Fruit fly (Drosophila melanogaster) whole organism, embryonic: ENCODE results near the gene CG5808.

Experiments
- Abd-B ChIP-seq: fragments of 200-800 bp; sonication (Bioruptor generic); optimal IDR thresholded peaks from 2 replicates; lab custom pipeline; 2018; ENCODE audit warnings: missing biosample characterization, mild to moderate bottlenecking, missing genetic modification characterization, moderate library complexity
- CG10565 ChIP-seq: fragments of 200-800 bp; sonication (Bioruptor generic); optimal IDR thresholded peaks from 3 replicates; lab custom pipeline; 2016; ENCODE audit warnings: missing biosample characterization, mild to moderate bottlenecking, missing genetic modification characterization
- CG11560 ChIP-seq: fragments of 200-800 bp; sonication (Bioruptor generic); IDR thresholded peaks from 3 replicates; pipeline ENCODE4 v1.3.6; 2022; ENCODE audit warnings: missing biosample characterization, missing genetic modification characterization
- CG12391 ChIP-seq: fragments of 200-800 bp; sonication (Bioruptor generic); optimal IDR thresholded peaks from 3 replicates; lab custom pipeline; 2018; ENCODE audit warnings: missing biosample characterization, mild to moderate bottlenecking, missing genetic modification characterization, moderate library complexity
- CG2202 ChIP-seq: fragments of 200-800 bp; sonication (Bioruptor generic); optimal IDR thresholded peaks from 2 replicates; lab custom pipeline; 2018; ENCODE audit warnings: missing biosample characterization, mild to moderate bottlenecking, missing genetic modification characterization
- CG3163 ChIP-seq: fragments of 200-800 bp; sonication (Bioruptor generic); optimal IDR thresholded peaks from 3 replicates; lab custom pipeline; 2016; ENCODE audit warnings: missing biosample characterization, missing genetic modification characterization
- CG32532 ChIP-seq: fragments of 200-800 bp; sonication (Bioruptor generic); IDR thresholded peaks from 2 replicates; pipeline ENCODE4 v1.3.6; 2022; ENCODE audit warnings: missing biosample characterization, missing genetic modification characterization
- CG34376 ChIP-seq: fragments of 200-800 bp; sonication (Bioruptor generic); optimal IDR thresholded peaks from 2 replicates; lab custom pipeline; 2018; ENCODE audit warnings: missing biosample characterization, mild to moderate bottlenecking, missing genetic modification characterization
- CG4282 ChIP-seq: fragments of 200-800 bp; sonication (Bioruptor generic); optimal IDR thresholded peaks from 2 replicates; lab custom pipeline; 2016; ENCODE audit warnings: missing biosample characterization, missing genetic modification characterization
- CG6765 ChIP-seq: fragments of 200-800 bp; sonication (Bioruptor generic); optimal IDR thresholded peaks from 3 replicates; lab custom pipeline; 2017; ENCODE audit warnings: missing biosample characterization, mild to moderate bottlenecking, missing genetic modification characterization
- Dek ChIP-seq: fragments of 200-800 bp; sonication (Bioruptor generic); optimal IDR thresholded peaks from 3 replicates; lab custom pipeline; 2019; ENCODE audit warnings: missing biosample characterization, mild to moderate bottlenecking, missing genetic modification characterization, moderate library complexity
- Dip2 ChIP-seq: fragments of 200-800 bp; sonication (Bioruptor generic); IDR thresholded peaks from 2 replicates; pipeline ENCODE4 v1.3.6; 2022; ENCODE audit warnings: missing biosample characterization, missing genetic modification characterization
- E2f1 ChIP-seq: fragments of 200-800 bp; sonication (Bioruptor generic); IDR thresholded peaks from 2 replicates; pipeline ENCODE4 v1.3.6; 2022; ENCODE audit warnings: missing biosample characterization, missing genetic modification characterization
- Eip74EF ChIP-seq, 2 experiments: fragments of 200-800 bp in 1 of 2; fragments of >200 bp in 1 of 2; sonication (Bioruptor generic) in 1 of 2; optimal IDR thresholded peaks; 2 replicates each; lab custom pipeline; 2017 to 2019; ENCODE audit warnings: missing biosample characterization in 2 of 2, missing genetic modification characterization in 2 of 2, mild to moderate bottlenecking in 1 of 2, moderate library complexity in 1 of 2
- Fer1 ChIP-seq: fragments of 200-800 bp; sonication (Bioruptor generic); optimal IDR thresholded peaks from 2 replicates; lab custom pipeline; 2017; ENCODE audit warnings: missing biosample characterization, mild to moderate bottlenecking, missing genetic modification characterization
- HLH4C ChIP-seq: fragments of 200-800 bp; sonication (Bioruptor generic); IDR thresholded peaks from 3 replicates; pipeline ENCODE4 v1.3.6; 2022; ENCODE audit warnings: missing biosample characterization, missing genetic modification characterization; ENCODE audit not compliant: partially characterized antibody
- HmgZ ChIP-seq: fragments of 200-800 bp; sonication (Bioruptor generic); optimal IDR thresholded peaks from 2 replicates; lab custom pipeline; 2018; ENCODE audit warnings: missing biosample characterization, mild to moderate bottlenecking, missing genetic modification characterization
- Hr51 ChIP-seq, 2 experiments: fragments of 200-800 bp; sonication (Bioruptor generic); optimal IDR thresholded peaks; 2 replicates in 1 of 2; 3 replicates in 1 of 2; lab custom pipeline; 2016 to 2018; ENCODE audit warnings: missing biosample characterization in 2 of 2, missing genetic modification characterization in 2 of 2, mild to moderate bottlenecking in 1 of 2, moderate library complexity in 1 of 2
- Hsf ChIP-seq: fragments of 200-800 bp; sonication (Bioruptor generic); optimal IDR thresholded peaks from 3 replicates; lab custom pipeline; 2016; ENCODE audit warnings: missing biosample characterization, missing genetic modification characterization
- MBD-R2 ChIP-seq: fragments of 200-800 bp; sonication (Bioruptor generic); IDR thresholded peaks from 2 replicates; pipeline ENCODE4 v1.3.6; 2022; ENCODE audit warnings: missing biosample characterization, missing genetic modification characterization
- Mad ChIP-seq: fragments of 200-800 bp; sonication (Bioruptor generic); optimal IDR thresholded peaks from 2 replicates; lab custom pipeline; 2016; ENCODE audit warnings: missing biosample characterization, missing genetic modification characterization
- Med ChIP-seq: fragments of 200-800 bp; sonication (Bioruptor generic); peaks from one replicate; lab custom pipeline; 2016; ENCODE audit warnings: missing biosample characterization, missing genetic modification characterization, mild to moderate bottlenecking, inconsistent platforms, moderate library complexity
- NC2β ChIP-seq: fragments of 200-800 bp; sonication (Bioruptor generic); optimal IDR thresholded peaks from 2 replicates; lab custom pipeline; 2016; ENCODE audit warnings: missing biosample characterization, missing genetic modification characterization
- Ravus ChIP-seq: fragments of 200-800 bp; sonication (Bioruptor generic); IDR thresholded peaks from 2 replicates; pipeline ENCODE4 v1.3.6; 2022; ENCODE audit warnings: missing biosample characterization, missing genetic modification characterization
- Sry-β ChIP-seq: fragments of 200-800 bp; sonication (Bioruptor generic); optimal IDR thresholded peaks from 2 replicates; lab custom pipeline; 2018; ENCODE audit warnings: missing biosample characterization, mild to moderate bottlenecking, missing genetic modification characterization, moderate library complexity
- Stat92E ChIP-seq, 3 experiments: fragments of >200 bp in 2 of 3; fragments of 200-800 bp in 1 of 3; sonication (Bioruptor generic) in 1 of 3; optimal IDR thresholded peaks; 2 replicates each; lab custom pipeline; 2017 to 2019; ENCODE audit warnings: missing biosample characterization in 3 of 3, missing genetic modification characterization in 3 of 3, mild to moderate bottlenecking in 1 of 3, moderate library complexity in 1 of 3
- ab ChIP-seq: fragments of 200-800 bp; sonication (Bioruptor generic); optimal IDR thresholded peaks from 2 replicates; lab custom pipeline; 2016; ENCODE audit warnings: missing biosample characterization, missing genetic modification characterization
- abd-A ChIP-seq: fragments of 200-800 bp; sonication (Bioruptor generic); optimal IDR thresholded peaks from 3 replicates; lab custom pipeline; 2019; ENCODE audit warnings: missing biosample characterization, mild to moderate bottlenecking, missing genetic modification characterization, moderate library complexity
- ac ChIP-seq: fragments of 200-800 bp; sonication (Bioruptor generic); optimal IDR thresholded peaks from 3 replicates; lab custom pipeline; 2017; ENCODE audit warnings: missing biosample characterization, mild to moderate bottlenecking, missing genetic modification characterization
- corto ChIP-seq: fragments of 200-800 bp; sonication (Bioruptor generic); optimal IDR thresholded peaks from 2 replicates; lab custom pipeline; 2016; ENCODE audit warnings: missing biosample characterization, mild to moderate bottlenecking, missing genetic modification characterization, moderate library complexity
- cwo ChIP-seq: fragments of 200-800 bp; sonication (Bioruptor generic); optimal IDR thresholded peaks from 3 replicates; lab custom pipeline; 2017; ENCODE audit warnings: missing biosample characterization, missing genetic modification characterization, mild to moderate bottlenecking, moderate library complexity, missing genetic modification reagents
- dm ChIP-seq: fragments of 200-800 bp; sonication (Bioruptor generic); optimal IDR thresholded peaks from 3 replicates; lab custom pipeline; 2016; ENCODE audit warnings: missing biosample characterization, missing genetic modification characterization
- dmrt11E ChIP-seq: fragments of 200-800 bp; sonication (Bioruptor generic); optimal IDR thresholded peaks from 3 replicates; lab custom pipeline; 2018; ENCODE audit warnings: missing biosample characterization, mild to moderate bottlenecking, missing genetic modification characterization, moderate library complexity
- ems ChIP-seq: fragments of 200-800 bp; sonication (Bioruptor generic); optimal IDR thresholded peaks from 3 replicates; lab custom pipeline; 2016; ENCODE audit warnings: missing biosample characterization, missing genetic modification characterization
- exex ChIP-seq: fragments of 200-800 bp; sonication (Bioruptor generic); optimal IDR thresholded peaks from 4 replicates; lab custom pipeline; 2018; ENCODE audit warnings: missing biosample characterization, mild to moderate bottlenecking, missing genetic modification characterization, moderate library complexity
- fd96Cb ChIP-seq: fragments of 200-800 bp; sonication (Bioruptor generic); optimal IDR thresholded peaks from 2 replicates; lab custom pipeline; 2018; ENCODE audit warnings: missing biosample characterization, mild to moderate bottlenecking, missing genetic modification characterization, moderate library complexity
- grau ChIP-seq: fragments of 200-800 bp; optimal IDR thresholded peaks from 3 replicates; lab custom pipeline; 2019; ENCODE audit warnings: missing biosample characterization, mild to moderate bottlenecking, missing genetic modification characterization, moderate library complexity
- jumu ChIP-seq: fragments of 200-800 bp; sonication (Bioruptor generic); optimal IDR thresholded peaks from 3 replicates; lab custom pipeline; 2016; ENCODE audit warnings: missing biosample characterization, missing genetic modification characterization
- lbe ChIP-seq: fragments of 200-800 bp; sonication (Bioruptor generic); optimal IDR thresholded peaks from 2 replicates; lab custom pipeline; 2016; ENCODE audit warnings: missing biosample characterization, mild to moderate bottlenecking, missing genetic modification characterization
- oc ChIP-seq: fragments of 200-800 bp; sonication (Bioruptor generic); optimal IDR thresholded peaks from 2 replicates; lab custom pipeline; 2018; ENCODE audit warnings: missing biosample characterization, mild to moderate bottlenecking, missing genetic modification characterization, moderate library complexity
- phol ChIP-seq: fragments of 200-800 bp; sonication (Bioruptor generic); optimal IDR thresholded peaks from 3 replicates; lab custom pipeline; 2018; ENCODE audit warnings: missing biosample characterization, mild to moderate bottlenecking, missing genetic modification characterization, moderate library complexity
- pum ChIP-seq: fragments of 200-800 bp; sonication (Bioruptor generic); optimal IDR thresholded peaks from 2 replicates; lab custom pipeline; 2016; ENCODE audit warnings: missing biosample characterization, missing genetic modification characterization
- sc ChIP-seq, 3 experiments: fragments of >200 bp in 2 of 3; fragments of 200-800 bp in 1 of 3; sonication (Bioruptor generic) in 1 of 3; optimal IDR thresholded peaks; 2 replicates in 2 of 3; 3 replicates in 1 of 3; lab custom pipeline; 2017; ENCODE audit warnings: mild to moderate bottlenecking in 1 of 3, missing biosample characterization in 1 of 3, missing genetic modification characterization in 1 of 3, missing genetic modification reagents in 1 of 3
- sens ChIP-seq: fragments of 200-800 bp; sonication (Bioruptor generic); peaks from one replicate; lab custom pipeline; 2016; ENCODE audit warnings: missing biosample characterization, missing genetic modification characterization
- seq ChIP-seq: fragments of 200-800 bp; sonication (Bioruptor generic); IDR thresholded peaks from 2 replicates; pipeline ENCODE4 v1.3.6; 2022; ENCODE audit warnings: missing biosample characterization, missing genetic modification characterization
- sim ChIP-seq: fragments of 200-800 bp; sonication (Bioruptor generic); IDR thresholded peaks from 2 replicates; pipeline ENCODE4 v1.3.6; 2022; ENCODE audit warnings: missing biosample characterization, missing genetic modification characterization
- so ChIP-seq: fragments of 200-800 bp; sonication (Bioruptor generic); IDR thresholded peaks from 3 replicates; pipeline ENCODE4 v1.3.6; 2022; ENCODE audit warnings: missing biosample characterization, missing genetic modification characterization
- sob ChIP-seq: fragments of 200-800 bp; sonication (Bioruptor generic); IDR thresholded peaks from 2 replicates; pipeline ENCODE4 v1.3.6; 2022; ENCODE audit warnings: missing biosample characterization, missing genetic modification characterization
- trh ChIP-seq: fragments of 200-800 bp; sonication (Bioruptor generic); optimal IDR thresholded peaks from 2 replicates; lab custom pipeline; 2016; ENCODE audit warnings: missing biosample characterization, missing genetic modification characterization
- yki ChIP-seq: fragments of >200 bp; optimal IDR thresholded peaks from 3 replicates; lab custom pipeline; 2018
- z ChIP-seq: fragments of 200-800 bp; sonication (Bioruptor generic); IDR thresholded peaks from 3 replicates; pipeline ENCODE4 v1.3.6; 2022; ENCODE audit warnings: missing biosample characterization, missing genetic modification characterization

The CG5808 gene

dm6 chr3R:24805048-24805447 lies 11.8 kb downstream of the CG5808 start, which contains the start of gene polybromo (continued):
- TF ChIP-seq jumu (GFP tag; lab: Kevin White, UChicago) = peak; percentile 30
- TF ChIP-seq HLH4C = peak; percentile 83
- TF ChIP-seq CG3163 (GFP tag; lab: Kevin White, UChicago) = no peak
- no peak for TF ChIP-seq CG2202 (tag; lab: Kevin White, UChicago)
- no peak for TF ChIP-seq CG32532
- TF ChIP-seq sc (optimal IDR thresholded peaks at IDR 0.05; lab: Kevin White, UChicago) = no peak
- TF ChIP-seq sc (GFP tag; optimal IDR thresholded peaks at IDR 0.05; lab: Kevin White, UChicago) = no peak
- no peak for TF ChIP-seq NC2β (GFP tag; lab: Kevin White, UChicago)
- TF ChIP-seq CG10565 = no peak
- no peak for TF ChIP-seq seq (GFP tag; lab: Robert Waterston, UW)
- no peak for TF ChIP-seq Abd-B (GFP tag; lab: Kevin White, UChicago)
- peak; percentile 64 for TF ChIP-seq E2f1
- no peak for TF ChIP-seq Mad (GFP tag; lab: Kevin White, UChicago)
- TF ChIP-seq z (GFP tag; lab: Robert Waterston, UW) = no peak
- TF ChIP-seq oc = no peak
- peak; percentile 11 for TF ChIP-seq phol (tag; lab: Kevin White, UChicago)
- TF ChIP-seq dmrt11E (tag; lab: Kevin White, UChicago) = no peak
- no peak for TF ChIP-seq Hsf
- TF ChIP-seq Dip2 (GFP tag; lab: Robert Waterston, UW) = no peak
- TF ChIP-seq trh (GFP tag; lab: Kevin White, UChicago) = no peak
- TF ChIP-seq ac (GFP tag; lab: Kevin White, UChicago) = no peak
- peak; percentile 13 for TF ChIP-seq Fer1 (GFP tag; lab: Kevin White, UChicago)
- no peak for TF ChIP-seq exex
- no peak for TF ChIP-seq corto (GFP tag; lab: Kevin White, UChicago)
- TF ChIP-seq sim (GFP tag; lab: Robert Waterston, UW) = no peak
- TF ChIP-seq so (GFP tag; lab: Robert Waterston, UW) = no peak
- TF ChIP-seq CG6765 (GFP tag; lab: Kevin White, UChicago) = no peak

dm6 chr3R:24799503-24799902 lies 17.3 kb downstream of the CG5808 start, which contains the start of gene Ude:
Gene Ude, minus strand, starts transcription at chr3R:24799668.
- TF ChIP-seq Hr51 (GFP tag; optimal IDR thresholded peaks at IDR 0.05; lab: Kevin White, UChicago) = no peak
- TF ChIP-seq Med = peak; percentile 26
- TF ChIP-seq Mad (GFP tag; lab: Kevin White, UChicago) = no peak
- no peak for TF ChIP-seq Ravus (GFP tag; lab: Robert Waterston, UW)
- TF ChIP-seq grau = no peak
- TF ChIP-seq Sry-β (GFP tag; lab: Kevin White, UChicago) = peak; percentile 8
- no peak for TF ChIP-seq pum
- TF ChIP-seq dm (GFP tag; lab: Kevin White, UChicago) = no peak
- TF ChIP-seq ems (GFP tag; lab: Kevin White, UChicago) = no peak
- no peak for TF ChIP-seq Abd-B (GFP tag; lab: Kevin White, UChicago)
- TF ChIP-seq ab = no peak
- peak; percentile 18 for TF ChIP-seq CG6765 (GFP tag; lab: Kevin White, UChicago)
- no peak for TF ChIP-seq lbe (GFP tag; lab: Kevin White, UChicago)
- no peak for TF ChIP-seq fd96Cb (tag; lab: Kevin White, UChicago)
- peak; percentile 27 for TF ChIP-seq CG34376
- 0 out of 2 replicates have a peak, but pooled peaks have one; percentile 11 for TF ChIP-seq sob (GFP tag; lab: Robert Waterston, UW)
- TF ChIP-seq CG12391 (tag; lab: Kevin White, UChicago) = no peak
- peak; percentile 8 for TF ChIP-seq HmgZ (tag; lab: Kevin White, UChicago)
- TF ChIP-seq MBD-R2 (GFP tag; lab: Robert Waterston, UW) = no peak
- no peak for TF ChIP-seq Stat92E (GFP tag; optimal IDR thresholded peaks at IDR 0.05; lab: Kevin White, UChicago)
- TF ChIP-seq Dek (tag; lab: Kevin White, UChicago) = no peak
- no peak for TF ChIP-seq Eip74EF (GFP tag; optimal IDR thresholded peaks at IDR 0.05; lab: Kevin White, UChicago)
- TF ChIP-seq CG4282 (GFP tag; lab: Kevin White, UChicago) = no peak
- no peak for TF ChIP-seq cwo
- no peak for TF ChIP-seq abd-A (tag; lab: Kevin White, UChicago)
- TF ChIP-seq yki (lab: Kevin White, UChicago) = no peak
- no peak for TF ChIP-seq CG11560
- no peak for TF ChIP-seq sens (GFP tag; lab: Kevin White, UChicago)
